Fruit fly (Drosophila melanogaster) S2 (cell line): ENCODE results near the gene CG14966.

ENCODE experiments used
- CG8478 ChIP-seq: fragments of >200 bp; optimal IDR thresholded peaks from 2 replicates; lab custom pipeline; 2018
- CTCF ChIP-seq, 2 experiments: fragments of >200 bp; optimal IDR thresholded peaks; 2 replicates each; lab custom pipeline; 2018

CG14966 gene

DNA sequence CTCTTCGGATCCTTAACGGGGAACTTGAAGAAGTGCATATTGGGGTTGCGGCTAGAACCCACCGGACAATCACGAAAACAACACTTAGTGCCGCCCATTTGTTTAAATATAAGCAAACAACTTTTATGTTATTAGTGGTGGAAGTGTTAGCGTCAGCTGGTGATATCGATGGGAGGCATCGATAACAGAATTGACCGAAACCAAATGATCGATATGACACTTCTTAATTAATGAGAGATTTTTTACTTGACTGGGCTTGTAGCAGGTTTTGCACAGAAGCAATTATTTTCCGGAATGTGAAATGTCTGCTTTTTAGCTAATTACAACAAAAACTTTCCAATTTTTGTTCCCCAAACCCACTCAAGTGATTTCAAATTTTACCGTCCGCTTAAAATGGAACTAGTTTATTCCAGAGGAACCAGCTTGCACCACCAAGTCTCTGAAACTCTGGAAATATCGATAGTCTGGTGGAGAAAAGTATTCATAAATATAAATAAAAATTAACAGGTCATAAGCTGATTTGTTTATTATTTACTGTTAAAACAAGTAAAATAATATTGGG, 5.0 kb downstream of the CG14966 start, which contains the start of gene CG14965:
Gene CG14965, minus strand, starts transcription at position 159 of the 562 bp plus-strand sequence.
- TF ChIP-seq CG8478 (lab: Kevin White, UChicago) (no peak), CTCF (optimal IDR thresholded peaks at IDR 0.05; lab: Kevin White, UChicago) (no peak)

dm6 chr3L:3189647-3190046, 7.8 kb downstream of the CG14966 start, which contains the start of the genes CG42525 and CG14958:
Gene CG42525, minus strand, starts transcription at chr3L:3189747.
Gene CG14958, plus strand, starts transcription at chr3L:3189978.
- TF ChIP-seq CTCF (optimal IDR thresholded peaks at IDR 0.05; lab: Kevin White, UChicago) (no peak), CG8478 (lab: Kevin White, UChicago) (no peak)

dm6 chr3L:3187263-3187662, 10.2 kb downstream of the CG14966 start, which contains the start of gene CG14957:
Gene CG14957, plus strand, starts transcription at chr3L:3187563.
- no peak for TF ChIP-seq CTCF (optimal IDR thresholded peaks at IDR 0.05; lab: Kevin White, UChicago)

DNA sequence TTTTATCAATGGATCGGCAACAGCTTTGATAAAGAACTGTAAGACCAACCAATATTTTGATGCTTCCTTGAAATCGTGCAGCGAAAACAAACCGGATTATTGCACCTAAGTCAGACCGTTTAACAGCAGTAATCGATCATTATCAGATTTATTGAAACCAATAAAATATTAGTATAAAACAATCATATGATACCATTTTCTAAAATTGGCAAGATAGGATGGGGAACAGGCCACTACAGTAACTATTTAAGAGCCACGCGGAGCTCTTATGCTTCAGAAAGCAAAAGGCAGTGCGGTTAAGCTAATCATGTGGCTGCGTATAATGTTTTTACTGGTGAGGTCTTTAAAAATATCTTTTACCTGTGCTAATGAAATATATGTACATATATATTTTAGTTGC, 11.1 kb downstream of the CG14966 start, which contains the start of gene CG32284:
Gene CG32284, plus strand, starts transcription at position 301 of the 400 bp plus-strand sequence.
- TF ChIP-seq CG8478 (lab: Kevin White, UChicago) (no peak), CTCF (optimal IDR thresholded peaks at IDR 0.05; lab: Kevin White, UChicago) (no peak)

DNA sequence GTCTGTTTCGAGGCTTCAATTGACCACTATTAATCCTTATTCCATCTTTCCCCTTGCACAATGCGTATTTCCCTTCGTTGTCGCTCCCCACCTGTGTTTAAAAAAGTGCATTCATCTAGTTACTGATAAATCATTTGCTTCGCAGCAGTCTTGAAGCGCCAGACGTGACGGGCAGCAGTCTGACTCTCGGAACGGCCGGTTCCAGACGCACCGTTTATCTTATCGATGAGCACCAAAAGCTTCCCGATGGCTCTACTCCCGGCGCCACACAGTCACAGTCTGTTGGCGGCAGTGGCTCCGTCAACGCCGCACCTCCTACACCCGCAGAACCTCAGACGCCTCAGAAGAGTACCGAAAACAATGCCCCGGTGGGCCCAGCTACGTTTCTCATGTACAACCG, 13.3 kb downstream of the CG14966 start, which contains the start of gene CG42494:
Gene CG42494, plus strand, starts transcription at position 301 of the 400 bp plus-strand sequence.
- TF ChIP-seq CG8478 (lab: Kevin White, UChicago) (no peak), CTCF (optimal IDR thresholded peaks at IDR 0.05; lab: Kevin White, UChicago) (no peak)

dm6 chr3L:3179474-3179873, 18.0 kb downstream of the CG14966 start:
- TF ChIP-seq CG8478 (lab: Kevin White, UChicago): no peak
- TF ChIP-seq CTCF (optimal IDR thresholded peaks at IDR 0.05; lab: Kevin White, UChicago): no peak

- no peak for TF ChIP-seq CG8478 (lab: Kevin White, UChicago)
- TF ChIP-seq CTCF (optimal IDR thresholded peaks at IDR 0.05; lab: Kevin White, UChicago): peak in 1 of 2 experiments; percentile 46
Measured at dm6 chr3L:3178530-3179096, 18.8 kb downstream of the CG14966 start, which contains the start of the genes MnM and Girdin. Gene MnM, minus strand, starts transcription at chr3L:3178580. Gene Girdin, plus strand, starts transcription at chr3L:3178930.

DNA sequence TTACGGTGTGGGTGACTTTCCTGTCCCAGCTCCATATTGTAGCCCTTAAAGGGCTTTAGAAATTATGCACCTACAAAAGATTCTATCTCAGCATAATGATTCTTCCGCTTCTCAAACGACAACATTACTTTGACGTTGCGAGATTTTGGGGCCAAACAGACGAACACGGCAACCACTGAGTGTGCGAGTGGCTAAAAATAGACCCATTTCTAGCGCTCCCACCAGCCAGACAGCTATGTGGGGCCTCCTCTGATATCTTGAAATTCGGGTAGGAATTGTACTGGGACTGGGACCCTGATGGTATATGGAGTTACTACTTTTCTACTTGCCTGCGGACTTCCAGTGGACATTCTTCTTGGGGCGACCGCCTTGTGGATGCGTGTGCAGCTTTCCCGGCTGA, 19.6 kb downstream of the CG14966 start:
- TF ChIP-seq CG8478 (lab: Kevin White, UChicago) (no peak), CTCF (optimal IDR thresholded peaks at IDR 0.05; lab: Kevin White, UChicago) (no peak)

DNA sequence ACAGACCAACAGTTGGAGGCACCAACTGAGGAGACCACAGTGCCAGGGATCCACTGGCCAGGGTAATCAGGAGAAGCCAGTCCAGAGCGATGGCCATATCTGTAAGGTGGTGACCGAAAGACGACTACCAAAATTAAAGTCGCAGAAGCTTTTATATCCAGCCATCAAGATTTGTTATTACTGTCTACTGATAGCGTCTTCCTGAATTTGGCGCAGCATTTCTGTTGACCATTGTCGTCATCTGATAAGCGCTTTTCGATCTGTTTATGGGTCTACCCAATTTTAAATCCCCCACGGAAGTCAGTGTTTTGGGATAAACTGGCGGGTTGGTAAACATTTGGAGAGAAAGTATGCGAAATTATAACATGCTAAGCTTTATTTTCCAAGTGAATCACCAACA, 25.0 kb downstream of the CG14966 start, which contains the start of gene CG14963:
Gene CG14963, minus strand, starts transcription at position 101 of the 400 bp plus-strand sequence.
- TF ChIP-seq CTCF (optimal IDR thresholded peaks at IDR 0.05; lab: Kevin White, UChicago): no peak
- no peak for TF ChIP-seq CG8478 (lab: Kevin White, UChicago)

dm6 chr3L:3169107-3169506, 28.3 kb downstream of the CG14966 start, which contains the start of the genes CG32278 and CG32281:
Gene CG32278, plus strand, starts transcription at chr3L:3169286.
Gene CG32281, plus strand, starts transcription at chr3L:3169375.
- TF ChIP-seq CTCF (optimal IDR thresholded peaks at IDR 0.05; lab: Kevin White, UChicago) (no peak), CG8478 (lab: Kevin White, UChicago) (no peak)

DNA sequence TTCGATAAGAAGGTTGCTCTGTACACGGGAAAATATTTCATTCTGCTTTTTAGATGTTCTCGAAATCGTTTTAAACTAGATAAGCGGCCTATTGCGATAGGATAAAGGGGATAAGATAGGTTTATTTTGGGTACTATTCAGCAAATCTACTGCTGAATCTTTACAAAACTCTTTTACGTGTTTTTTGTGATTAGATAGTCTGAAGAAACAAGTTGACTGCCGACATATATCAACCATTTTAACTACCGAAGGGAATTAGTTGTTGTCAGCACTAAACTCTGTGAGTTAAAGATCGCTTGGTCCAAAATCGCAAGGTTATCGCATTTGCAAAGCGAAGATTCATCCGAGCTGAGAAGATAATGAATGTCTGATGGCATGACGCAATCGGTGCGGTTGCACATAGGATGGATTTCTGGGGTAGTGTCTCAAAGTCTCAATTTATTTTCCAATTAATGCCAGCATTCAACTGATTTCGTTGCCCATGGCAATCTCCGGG, 31.2 kb downstream of the CG14966 start, which contains the start of gene Asciz:
Gene Asciz, minus strand, starts transcription at position 51 of the 496 bp plus-strand sequence.
- TF ChIP-seq CG8478 (lab: Kevin White, UChicago) (no peak), CTCF (optimal IDR thresholded peaks at IDR 0.05; lab: Kevin White, UChicago) (no peak)

- no peak for TF ChIP-seq CG8478 (lab: Kevin White, UChicago)
- no peak for TF ChIP-seq CTCF (optimal IDR thresholded peaks at IDR 0.05; lab: Kevin White, UChicago)
Measured at dm6 chr3L:3165399-3165798, 32.0 kb downstream of the CG14966 start.

- TF ChIP-seq CTCF (optimal IDR thresholded peaks at IDR 0.05; lab: Kevin White, UChicago) (no peak), CG8478 (lab: Kevin White, UChicago) (no peak)
Measured at dm6 chr3L:3164951-3165350, 32.5 kb downstream of the CG14966 start, which contains the start of gene CG32280. Gene CG32280, plus strand, starts transcription at chr3L:3165181.

DNA sequence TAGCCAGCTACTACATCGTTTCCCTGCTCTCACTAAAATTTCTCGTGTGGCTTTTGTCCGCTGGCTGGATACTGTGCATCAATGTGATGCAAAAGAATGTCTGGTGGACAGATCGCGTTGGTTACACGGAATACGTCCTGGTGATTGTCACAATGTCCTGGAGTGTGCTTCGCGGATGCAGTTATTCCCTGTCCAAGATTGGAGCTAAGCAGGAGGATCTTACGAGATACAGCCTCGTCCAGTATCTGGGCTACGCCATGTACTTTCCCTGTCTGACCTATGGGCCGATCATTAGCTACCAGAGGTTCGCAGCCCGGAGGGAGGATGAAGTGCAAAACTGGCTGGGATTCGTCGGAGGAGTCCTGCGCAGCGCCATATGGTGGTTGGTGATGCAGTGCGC, 34.8 kb downstream of the CG14966 start:
- TF ChIP-seq CG8478 (lab: Kevin White, UChicago): no peak
- TF ChIP-seq CTCF (optimal IDR thresholded peaks at IDR 0.05; lab: Kevin White, UChicago): no peak

- no peak for TF ChIP-seq CTCF (optimal IDR thresholded peaks at IDR 0.05; lab: Kevin White, UChicago)
- TF ChIP-seq CG8478 (lab: Kevin White, UChicago): no peak
Measured at dm6 chr3L:3161968-3162367, 35.5 kb downstream of the CG14966 start, which contains the start of gene rasp. Gene rasp, plus strand, starts transcription at chr3L:3162180.
